Fruit fly (Drosophila melanogaster): ENCODE results near the gene CG4036.

The CG4036 gene

dm6 chr2L:9828867-9829266, 38.2 kb downstream of the CG4036 start:
- TF ChIP-seq psq (optimal IDR thresholded peaks at IDR 0.05) = no peak
- no peak for TF ChIP-seq h (optimal IDR thresholded peaks at IDR 0.05)
- TF ChIP-seq ttk (optimal IDR thresholded peaks at IDR 0.05) = no peak
- no peak for TF ChIP-seq Myc (optimal IDR thresholded peaks at IDR 0.05)
- no peak for TF ChIP-seq insv (optimal IDR thresholded peaks at IDR 0.05)
- no peak for TF ChIP-seq Sin3A (optimal IDR thresholded peaks at IDR 0.05)

dm6 chr2L:9836767-9837166, 46.1 kb downstream of the CG4036 start:
- TF ChIP-seq insv (optimal IDR thresholded peaks at IDR 0.05) (no peak), h (optimal IDR thresholded peaks at IDR 0.05) (no peak), ttk (optimal IDR thresholded peaks at IDR 0.05) (no peak), psq (optimal IDR thresholded peaks at IDR 0.05) (no peak), Myc (optimal IDR thresholded peaks at IDR 0.05) (no peak)
